Fruit fly (Drosophila melanogaster) whole organism, adult: Measurements from ENCODE around the gene Wdr24.

Experiments used
- CG12768 ChIP-seq: fragments of 200-800 bp; sonication (Bioruptor generic); optimal IDR thresholded peaks from 2 replicates; lab custom pipeline; 2017; ENCODE audit warnings: missing biosample characterization, missing genetic modification characterization, mild to moderate bottlenecking, moderate library complexity, missing genetic modification reagents
- CG14711 ChIP-seq: fragments of 200-800 bp; sonication (Bioruptor generic); optimal IDR thresholded peaks from 2 replicates; lab custom pipeline; 2018; ENCODE audit warnings: missing biosample characterization, mild to moderate bottlenecking, missing genetic modification characterization, moderate library complexity
- CG1620 ChIP-seq: fragments of 200-800 bp; sonication (Bioruptor generic); optimal IDR thresholded peaks from 2 replicates; lab custom pipeline; 2016; ENCODE audit warnings: missing biosample characterization, missing genetic modification characterization
- Hr96 ChIP-seq: fragments of 200-800 bp; sonication (Bioruptor generic); optimal IDR thresholded peaks from 2 replicates; lab custom pipeline; 2016; ENCODE audit warnings: missing biosample characterization, missing genetic modification characterization
- bab1 ChIP-seq: fragments of 200-800 bp; sonication (Bioruptor generic); optimal IDR thresholded peaks from 3 replicates; lab custom pipeline; 2019; ENCODE audit warnings: missing biosample characterization, mild to moderate bottlenecking, missing genetic modification characterization, moderate library complexity
- cnc ChIP-seq, 2 experiments: fragments of >200 bp; optimal IDR thresholded peaks; 2 replicates each; lab custom pipeline; 2017
- kay ChIP-seq: fragments of 200-800 bp; sonication (Bioruptor generic); peaks from one replicate; lab custom pipeline; 2016; ENCODE audit warnings: missing biosample characterization, missing genetic modification characterization, borderline replicate concordance
- tj ChIP-seq: fragments of 200-800 bp; sonication (Bioruptor generic); optimal IDR thresholded peaks from 3 replicates; lab custom pipeline; 2017; ENCODE audit warnings: missing biosample characterization, mild to moderate bottlenecking, missing genetic modification characterization, moderate library complexity
- toe ChIP-seq: fragments of 200-800 bp; sonication (Bioruptor generic); optimal IDR thresholded peaks from 2 replicates; lab custom pipeline; 2016; ENCODE audit warnings: missing biosample characterization, missing genetic modification characterization

- TF ChIP-seq tj (no peak), CG1620 (GFP tag; lab: Kevin White, UChicago) (no peak), CG14711 (tag; lab: Kevin White, UChicago) (no peak), bab1 (GFP tag; lab: Kevin White, UChicago) (no peak), cnc (optimal IDR thresholded peaks at IDR 0.05; lab: Kevin White, UChicago) (no peak), Hr96 (no peak), CG12768 (GFP tag; lab: Kevin White, UChicago) (no peak), kay (no peak), toe (GFP tag; lab: Kevin White, UChicago) (no peak)
These were observed 18.3 kb upstream of the Wdr24 start for dm6 chr3R:29763154-29763553.
